Worm (Caenorhabditis elegans) whole organism, L2 larva: ENCODE measurements around the gene E04F6.10.

Experiments used
- R02D3.7 ChIP-seq: fragments of 150-350 bp; optimal IDR thresholded peaks from 2 replicates; lab custom pipeline; 2014; ENCODE audit warnings: missing biosample characterization, missing genetic modification characterization
- ama-1 ChIP-seq: fragments of 150-350 bp; optimal IDR thresholded peaks from 2 replicates; lab custom pipeline; 2018; ENCODE audit warnings: inconsistent platforms
- dmd-4 ChIP-seq: sonication (generic microtip); optimal IDR thresholded peaks from 2 replicates; lab custom pipeline; 2017; ENCODE audit warnings: missing biosample characterization, missing genetic modification characterization
- fos-1 ChIP-seq: fragments of 150-350 bp; optimal IDR thresholded peaks from 2 replicates; lab custom pipeline; 2014; ENCODE audit warnings: missing biosample characterization, missing genetic modification characterization
- lin-39 ChIP-seq: fragments of 150-350 bp; optimal IDR thresholded peaks from 2 replicates; lab custom pipeline; 2014; ENCODE audit warnings: missing biosample characterization, missing genetic modification reagents, missing genetic modification characterization
- nhr-77 ChIP-seq: fragments of 150-350 bp; optimal IDR thresholded peaks from 2 replicates; lab custom pipeline; 2014; ENCODE audit warnings: missing biosample characterization, missing genetic modification characterization
- ztf-11 ChIP-seq: sonication (generic microtip); optimal IDR thresholded peaks from 2 replicates; lab custom pipeline; 2017; ENCODE audit warnings: missing biosample characterization, missing genetic modification characterization

DNA sequence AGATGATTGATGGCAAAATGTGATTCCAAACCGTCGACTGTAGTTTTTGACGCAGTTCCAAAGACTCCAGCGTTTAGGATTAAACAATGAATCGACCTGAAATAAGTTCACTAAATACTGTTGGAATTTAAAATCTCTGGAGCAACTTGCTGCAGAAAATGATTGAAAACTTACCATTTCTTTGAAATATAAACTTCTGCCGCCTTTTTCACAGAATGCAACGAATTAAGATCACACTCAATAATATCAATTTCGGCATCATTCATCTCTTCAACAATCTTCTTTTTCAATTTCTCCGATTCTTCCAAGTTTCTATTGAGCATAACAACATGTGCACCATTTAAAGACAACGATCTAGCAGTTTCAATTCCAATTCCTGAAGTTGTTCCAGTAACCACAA is 9.3 kb downstream of the E04F6.10 start:
- TF ChIP-seq nhr-77 (tag; lab: Kevin White, UChicago) (no peak), ama-1 (no peak), fos-1 (tag; lab: Kevin White, UChicago) (no peak), R02D3.7 (tag; lab: Kevin White, UChicago) (no peak), ztf-11 (tag; lab: Kevin White, UChicago) (no peak), dmd-4 (tag; lab: Kevin White, UChicago) (no peak), lin-39 (no peak)
